Fruit fly (Drosophila melanogaster) whole organism, embryonic: ENCODE data around the gene asun.

ENCODE experiments used
- Atf-2 ChIP-seq: fragments of 200-800 bp; sonication (Bioruptor generic); optimal IDR thresholded peaks from 2 replicates; lab custom pipeline; 2016; ENCODE audit warnings: missing biosample characterization, missing genetic modification characterization
- Blimp-1 ChIP-seq: fragments of 200-800 bp; sonication (Bioruptor generic); optimal IDR thresholded peaks from 3 replicates; lab custom pipeline; 2018; ENCODE audit warnings: missing biosample characterization, missing genetic modification characterization, mild to moderate bottlenecking, moderate library complexity, missing genetic modification reagents
- CG10366 ChIP-seq: fragments of 200-800 bp; sonication (Bioruptor generic); IDR thresholded peaks from 2 replicates; pipeline ENCODE4 v1.3.6; 2022; ENCODE audit warnings: missing biosample characterization, missing genetic modification characterization
- CG12219 ChIP-seq: fragments of 200-800 bp; sonication (Bioruptor generic); optimal IDR thresholded peaks from 3 replicates; lab custom pipeline; 2018; ENCODE audit warnings: missing biosample characterization, mild to moderate bottlenecking, missing genetic modification characterization
- CG12299 ChIP-seq: fragments of 200-800 bp; sonication (Bioruptor generic); optimal IDR thresholded peaks from 2 replicates; lab custom pipeline; 2018; ENCODE audit warnings: missing biosample characterization, mild to moderate bottlenecking, missing genetic modification characterization
- CG13123 ChIP-seq: fragments of 200-800 bp; sonication (Bioruptor generic); optimal IDR thresholded peaks from 2 replicates; lab custom pipeline; 2016; ENCODE audit warnings: missing biosample characterization, missing genetic modification characterization
- CG2116 ChIP-seq: fragments of 200-800 bp; sonication (Bioruptor generic); optimal IDR thresholded peaks from 3 replicates; lab custom pipeline; 2018; ENCODE audit warnings: missing biosample characterization, mild to moderate bottlenecking, missing genetic modification characterization
- CG2875 ChIP-seq: fragments of 200-800 bp; sonication (Bioruptor generic); optimal IDR thresholded peaks from 2 replicates; lab custom pipeline; 2017; ENCODE audit warnings: missing biosample characterization, mild to moderate bottlenecking, missing genetic modification characterization, missing genetic modification reagents
- CG31224 ChIP-seq: fragments of 200-800 bp; sonication (Bioruptor generic); IDR thresholded peaks from 2 replicates; pipeline ENCODE4 v1.3.6; 2022; ENCODE audit warnings: missing biosample characterization, missing genetic modification characterization
- CG3281 ChIP-seq: fragments of 200-800 bp; sonication (Bioruptor generic); optimal IDR thresholded peaks from 3 replicates; lab custom pipeline; 2017; ENCODE audit warnings: missing biosample characterization, mild to moderate bottlenecking, missing genetic modification characterization
- CG33557 ChIP-seq: fragments of 200-800 bp; sonication (Bioruptor generic); optimal IDR thresholded peaks from 2 replicates; lab custom pipeline; 2019; ENCODE audit warnings: missing biosample characterization, mild to moderate bottlenecking, missing genetic modification characterization, moderate library complexity
- CG3407 ChIP-seq: fragments of 200-800 bp; sonication (Bioruptor generic); optimal IDR thresholded peaks from 2 replicates; lab custom pipeline; 2018; ENCODE audit warnings: missing biosample characterization, mild to moderate bottlenecking, missing genetic modification characterization
- CG34224 ChIP-seq: fragments of 200-800 bp; sonication (Bioruptor generic); IDR thresholded peaks from 3 replicates; pipeline ENCODE4 v1.3.6; 2022; ENCODE audit warnings: missing biosample characterization, missing genetic modification characterization; ENCODE audit not compliant: partially characterized antibody
- CG3847 ChIP-seq: fragments of 200-800 bp; sonication (Bioruptor generic); IDR thresholded peaks from 2 replicates; pipeline ENCODE4 v1.3.6; 2022; ENCODE audit warnings: missing biosample characterization, missing genetic modification characterization
- CG4424 ChIP-seq: fragments of 200-800 bp; sonication (Bioruptor generic); optimal IDR thresholded peaks from 3 replicates; lab custom pipeline; 2016; ENCODE audit warnings: missing biosample characterization, missing genetic modification characterization
- CG4707 ChIP-seq: fragments of 200-800 bp; sonication (Bioruptor generic); optimal IDR thresholded peaks from 2 replicates; lab custom pipeline; 2018; ENCODE audit warnings: missing biosample characterization, mild to moderate bottlenecking, missing genetic modification characterization, moderate library complexity
- CG6854 ChIP-seq: fragments of 200-800 bp; sonication (Bioruptor generic); optimal IDR thresholded peaks from 3 replicates; lab custom pipeline; 2017; ENCODE audit warnings: missing biosample characterization, mild to moderate bottlenecking, missing genetic modification characterization
- CG8478 ChIP-seq: fragments of >200 bp; optimal IDR thresholded peaks from 2 replicates; lab custom pipeline; 2018
- CG8924 ChIP-seq: fragments of 200-800 bp; optimal IDR thresholded peaks from 3 replicates; lab custom pipeline; 2019; ENCODE audit warnings: missing biosample characterization, mild to moderate bottlenecking, missing genetic modification characterization, moderate library complexity
- CTCF ChIP-seq: fragments of 200-800 bp; sonication (Bioruptor generic); optimal IDR thresholded peaks from 2 replicates; lab custom pipeline; 2017; ENCODE audit warnings: missing biosample characterization, mild to moderate bottlenecking, missing genetic modification characterization, moderate library complexity
- Camta ChIP-seq: fragments of 200-800 bp; sonication (Bioruptor generic); optimal IDR thresholded peaks from 2 replicates; lab custom pipeline; 2016; ENCODE audit warnings: missing biosample characterization, missing genetic modification characterization
- Dad ChIP-seq: fragments of 200-800 bp; sonication (Bioruptor generic); optimal IDR thresholded peaks from 3 replicates; lab custom pipeline; 2016; ENCODE audit warnings: missing biosample characterization, missing genetic modification characterization
- Gug ChIP-seq: fragments of 200-800 bp; sonication (Bioruptor generic); IDR thresholded peaks from 4 replicates; pipeline ENCODE4 v1.3.6; 2022; ENCODE audit warnings: missing biosample characterization, missing genetic modification characterization
- Hey ChIP-seq: fragments of 200-800 bp; sonication (Bioruptor generic); optimal IDR thresholded peaks from 3 replicates; lab custom pipeline; 2018; ENCODE audit warnings: missing biosample characterization, mild to moderate bottlenecking, missing genetic modification characterization
- MBD-R2 ChIP-seq: fragments of 200-800 bp; sonication (Bioruptor generic); IDR thresholded peaks from 2 replicates; pipeline ENCODE4 v1.3.6; 2022; ENCODE audit warnings: missing biosample characterization, missing genetic modification characterization
- NC2α ChIP-seq: fragments of 200-800 bp; sonication (Bioruptor generic); optimal IDR thresholded peaks from 2 replicates; lab custom pipeline; 2016; ENCODE audit warnings: missing biosample characterization, missing genetic modification characterization
- NC2β ChIP-seq: fragments of 200-800 bp; sonication (Bioruptor generic); optimal IDR thresholded peaks from 2 replicates; lab custom pipeline; 2016; ENCODE audit warnings: missing biosample characterization, missing genetic modification characterization
- PHDP ChIP-seq: fragments of 200-800 bp; sonication (Bioruptor generic); optimal IDR thresholded peaks from 3 replicates; lab custom pipeline; 2018; ENCODE audit warnings: missing biosample characterization, mild to moderate bottlenecking, missing genetic modification characterization, moderate library complexity
- TFAM ChIP-seq: fragments of 200-800 bp; sonication (Bioruptor generic); optimal IDR thresholded peaks from 2 replicates; lab custom pipeline; 2017; ENCODE audit warnings: missing biosample characterization, missing genetic modification characterization, inconsistent platforms
- Xbp1 ChIP-seq: fragments of 200-800 bp; sonication (Bioruptor generic); optimal IDR thresholded peaks from 3 replicates; lab custom pipeline; 2016; ENCODE audit warnings: missing biosample characterization, mild to moderate bottlenecking, missing genetic modification characterization
- al ChIP-seq: fragments of 200-800 bp; sonication (Bioruptor generic); IDR thresholded peaks from 2 replicates; pipeline ENCODE4 v1.3.6; 2022; ENCODE audit warnings: missing biosample characterization, missing genetic modification characterization
- br ChIP-seq: fragments of >200 bp; optimal IDR thresholded peaks from 2 replicates; lab custom pipeline; 2017
- caup ChIP-seq: fragments of 200-800 bp; sonication (Bioruptor generic); optimal IDR thresholded peaks from 3 replicates; lab custom pipeline; 2017; ENCODE audit warnings: missing biosample characterization, mild to moderate bottlenecking, missing genetic modification characterization, moderate library complexity; ENCODE audit not compliant: severe bottlenecking
- dati ChIP-seq: fragments of 200-800 bp; sonication (Bioruptor generic); IDR thresholded peaks from 2 replicates; pipeline ENCODE4 v1.3.6; 2022; ENCODE audit warnings: missing biosample characterization, missing genetic modification characterization
- dimm ChIP-seq: fragments of 200-800 bp; sonication (Bioruptor generic); IDR thresholded peaks from 2 replicates; pipeline ENCODE4 v1.3.6; 2022; ENCODE audit warnings: missing biosample characterization, missing genetic modification characterization
- en ChIP-seq: fragments of 200-800 bp; sonication (Bioruptor generic); optimal IDR thresholded peaks from 2 replicates; lab custom pipeline; 2016; ENCODE audit warnings: missing biosample characterization, missing genetic modification characterization
- fd64A ChIP-seq: fragments of 200-800 bp; sonication (Bioruptor generic); optimal IDR thresholded peaks from 3 replicates; lab custom pipeline; 2018; ENCODE audit warnings: missing biosample characterization, mild to moderate bottlenecking, missing genetic modification characterization
- gfzf ChIP-seq: fragments of 200-800 bp; sonication (Bioruptor generic); optimal IDR thresholded peaks from 2 replicates; lab custom pipeline; 2016; ENCODE audit warnings: missing biosample characterization, mild to moderate bottlenecking, missing genetic modification characterization, moderate library complexity
- hth ChIP-seq: fragments of >200 bp; optimal IDR thresholded peaks from 2 replicates; lab custom pipeline; 2017; ENCODE audit warnings: inconsistent platforms
- inv ChIP-seq: fragments of 200-800 bp; sonication (Bioruptor generic); IDR thresholded peaks from 2 replicates; pipeline ENCODE4 v1.3.6; 2022; ENCODE audit warnings: missing biosample characterization, missing genetic modification characterization; ENCODE audit not compliant: partially characterized antibody
- jumu ChIP-seq: fragments of 200-800 bp; sonication (Bioruptor generic); optimal IDR thresholded peaks from 3 replicates; lab custom pipeline; 2016; ENCODE audit warnings: missing biosample characterization, missing genetic modification characterization
- kay ChIP-seq: fragments of 200-800 bp; sonication (Bioruptor generic); optimal IDR thresholded peaks from 2 replicates; lab custom pipeline; 2016; ENCODE audit warnings: missing biosample characterization, missing genetic modification characterization
- lbe ChIP-seq: fragments of 200-800 bp; sonication (Bioruptor generic); optimal IDR thresholded peaks from 2 replicates; lab custom pipeline; 2016; ENCODE audit warnings: missing biosample characterization, mild to moderate bottlenecking, missing genetic modification characterization
- lmd ChIP-seq: fragments of 200-800 bp; sonication (Bioruptor generic); IDR thresholded peaks from 2 replicates; pipeline ENCODE4 v1.3.6; 2022; ENCODE audit warnings: missing biosample characterization, missing genetic modification characterization
- phol ChIP-seq: fragments of 200-800 bp; sonication (Bioruptor generic); optimal IDR thresholded peaks from 3 replicates; lab custom pipeline; 2018; ENCODE audit warnings: missing biosample characterization, mild to moderate bottlenecking, missing genetic modification characterization, moderate library complexity
- scrt ChIP-seq: fragments of 200-800 bp; sonication (Bioruptor generic); optimal IDR thresholded peaks from 2 replicates; lab custom pipeline; 2018; ENCODE audit warnings: missing biosample characterization, mild to moderate bottlenecking, missing genetic modification characterization, moderate library complexity
- sd ChIP-seq: fragments of 200-800 bp; sonication (Bioruptor generic); optimal IDR thresholded peaks from 3 replicates; lab custom pipeline; 2018; ENCODE audit warnings: missing biosample characterization, mild to moderate bottlenecking, missing genetic modification characterization, moderate library complexity
- sima ChIP-seq: fragments of 200-800 bp; sonication (Bioruptor generic); optimal IDR thresholded peaks from 2 replicates; lab custom pipeline; 2016; ENCODE audit warnings: missing biosample characterization, missing genetic modification characterization
- sob ChIP-seq: fragments of 200-800 bp; sonication (Bioruptor generic); IDR thresholded peaks from 2 replicates; pipeline ENCODE4 v1.3.6; 2022; ENCODE audit warnings: missing biosample characterization, missing genetic modification characterization
- stwl ChIP-seq: fragments of 200-800 bp; sonication (Bioruptor generic); optimal IDR thresholded peaks from 3 replicates; lab custom pipeline; 2018; ENCODE audit warnings: missing biosample characterization, mild to moderate bottlenecking, missing genetic modification characterization, moderate library complexity
- tx ChIP-seq: fragments of 200-800 bp; sonication (Bioruptor generic); optimal IDR thresholded peaks from 2 replicates; lab custom pipeline; 2016; ENCODE audit warnings: missing biosample characterization, missing genetic modification characterization
- zf30C ChIP-seq: fragments of 200-800 bp; sonication (Bioruptor generic); optimal IDR thresholded peaks from 3 replicates; lab custom pipeline; 2018; ENCODE audit warnings: missing biosample characterization, mild to moderate bottlenecking, missing genetic modification characterization

Gene asun

DNA sequence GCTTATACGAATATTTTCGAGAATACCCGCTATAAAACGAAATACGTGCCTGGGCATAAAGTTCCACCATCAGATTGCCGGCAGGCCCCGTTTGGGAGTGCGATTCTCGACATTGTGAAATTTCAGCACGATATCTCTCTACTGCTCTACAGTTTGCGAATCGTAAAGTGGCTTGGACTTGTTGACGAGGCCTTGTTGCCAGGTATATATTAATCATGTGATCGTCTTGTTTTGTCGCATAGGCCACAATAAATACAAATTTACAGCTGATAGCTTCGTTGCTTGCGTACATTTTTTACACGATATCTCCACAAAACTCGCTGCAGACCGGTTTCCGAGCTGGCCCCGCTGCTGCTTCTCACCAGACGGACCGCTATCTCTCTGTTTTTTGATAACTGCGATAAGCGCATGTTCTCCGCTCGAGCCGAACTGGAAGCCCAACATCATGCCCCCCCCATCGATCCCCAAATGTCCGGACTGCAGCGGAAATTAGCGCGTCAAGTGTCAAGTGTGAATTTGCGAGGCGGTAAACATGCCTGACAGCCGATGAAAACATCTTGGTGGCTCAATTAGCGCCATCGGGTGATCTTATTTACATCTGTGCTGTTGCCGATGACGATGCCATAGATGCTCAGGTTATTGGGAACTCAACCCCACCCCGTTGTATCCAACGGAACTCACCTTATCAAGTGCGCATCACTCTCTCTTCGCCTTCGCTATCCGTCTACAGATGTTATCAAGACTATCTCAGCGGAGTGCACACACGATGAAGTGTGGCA lies 45.4 kb downstream of the asun start (continued):
- TF ChIP-seq dimm: no peak
- TF ChIP-seq sima (GFP tag; lab: Kevin White, UChicago): no peak
- peak; percentile 15 for TF ChIP-seq phol (tag; lab: Kevin White, UChicago)
- no peak for TF ChIP-seq fd64A (GFP tag; lab: Kevin White, UChicago)
- TF ChIP-seq scrt (GFP tag; lab: Kevin White, UChicago): no peak
- TF ChIP-seq CG10366 (GFP tag; lab: Robert Waterston, UW): no peak
- TF ChIP-seq Atf-2 (GFP tag; lab: Kevin White, UChicago): no peak
- TF ChIP-seq kay (GFP tag; lab: Kevin White, UChicago): no peak
- TF ChIP-seq inv: no peak
- no peak for TF ChIP-seq CG3407
- peak; percentile 1 for TF ChIP-seq tx
- no peak for TF ChIP-seq caup
- TF ChIP-seq CG2875 (GFP tag; lab: Kevin White, UChicago): no peak
- peak; percentile 0 for TF ChIP-seq CG4424
- TF ChIP-seq sd (tag; lab: Kevin White, UChicago): no peak
- no peak for TF ChIP-seq CG8924 (tag; lab: Kevin White, UChicago)
- TF ChIP-seq gfzf (GFP tag; lab: Kevin White, UChicago): no peak
- TF ChIP-seq CTCF (GFP tag; lab: Kevin White, UChicago): no peak
- no peak for TF ChIP-seq Camta (GFP tag; lab: Kevin White, UChicago)
- no peak for TF ChIP-seq CG3847 (GFP tag; lab: Robert Waterston, UW)
- TF ChIP-seq CG8478 (lab: Kevin White, UChicago): no peak
- no peak for TF ChIP-seq en (GFP tag; lab: Kevin White, UChicago)
- no peak for TF ChIP-seq zf30C (GFP tag; lab: Kevin White, UChicago)
- TF ChIP-seq CG4707 (GFP tag; lab: Kevin White, UChicago): no peak
- no peak for TF ChIP-seq TFAM
- no peak for TF ChIP-seq hth
- TF ChIP-seq CG2116: no peak
- TF ChIP-seq PHDP (tag; lab: Kevin White, UChicago): peak; percentile 3
- no peak for TF ChIP-seq lmd (GFP tag; lab: Robert Waterston, UW)
- no peak for TF ChIP-seq Hey (tag; lab: Kevin White, UChicago)
- no peak for TF ChIP-seq CG31224
- TF ChIP-seq sob: peak; percentile 45; the same call in 1 of the 2 replicates
- TF ChIP-seq CG3281 (GFP tag; lab: Kevin White, UChicago): no peak
- no peak for TF ChIP-seq Dad (GFP tag; lab: Kevin White, UChicago)
- TF ChIP-seq CG33557 (GFP tag; lab: Kevin White, UChicago): no peak
- no peak for TF ChIP-seq Gug (GFP tag; lab: Robert Waterston, UW)
- no peak for TF ChIP-seq al (GFP tag; lab: Robert Waterston, UW)
- no peak for TF ChIP-seq NC2α
- TF ChIP-seq CG12299 (tag; lab: Kevin White, UChicago): no peak
- peak; percentile 21 for TF ChIP-seq Blimp-1
- TF ChIP-seq stwl (tag; lab: Kevin White, UChicago): no peak
- no peak for TF ChIP-seq dati
- no peak; the same call in 1 of the 2 replicates for TF ChIP-seq MBD-R2 (GFP tag; lab: Robert Waterston, UW)
- TF ChIP-seq Xbp1 (GFP tag; lab: Kevin White, UChicago): peak; percentile 33
- TF ChIP-seq CG34224 (GFP tag; lab: Robert Waterston, UW): no peak
- TF ChIP-seq CG12219 (GFP tag; lab: Kevin White, UChicago): no peak
- TF ChIP-seq CG6854 (GFP tag; lab: Kevin White, UChicago): no peak
- no peak for TF ChIP-seq CG13123 (GFP tag; lab: Kevin White, UChicago)
- TF ChIP-seq NC2β (GFP tag; lab: Kevin White, UChicago): no peak
- TF ChIP-seq lbe (GFP tag; lab: Kevin White, UChicago): no peak
- TF ChIP-seq br: no peak
- TF ChIP-seq jumu (GFP tag; lab: Kevin White, UChicago): no peak
